Worm (Caenorhabditis elegans): ENCODE results near the gene prx-3.

The prx-3 gene

DNA sequence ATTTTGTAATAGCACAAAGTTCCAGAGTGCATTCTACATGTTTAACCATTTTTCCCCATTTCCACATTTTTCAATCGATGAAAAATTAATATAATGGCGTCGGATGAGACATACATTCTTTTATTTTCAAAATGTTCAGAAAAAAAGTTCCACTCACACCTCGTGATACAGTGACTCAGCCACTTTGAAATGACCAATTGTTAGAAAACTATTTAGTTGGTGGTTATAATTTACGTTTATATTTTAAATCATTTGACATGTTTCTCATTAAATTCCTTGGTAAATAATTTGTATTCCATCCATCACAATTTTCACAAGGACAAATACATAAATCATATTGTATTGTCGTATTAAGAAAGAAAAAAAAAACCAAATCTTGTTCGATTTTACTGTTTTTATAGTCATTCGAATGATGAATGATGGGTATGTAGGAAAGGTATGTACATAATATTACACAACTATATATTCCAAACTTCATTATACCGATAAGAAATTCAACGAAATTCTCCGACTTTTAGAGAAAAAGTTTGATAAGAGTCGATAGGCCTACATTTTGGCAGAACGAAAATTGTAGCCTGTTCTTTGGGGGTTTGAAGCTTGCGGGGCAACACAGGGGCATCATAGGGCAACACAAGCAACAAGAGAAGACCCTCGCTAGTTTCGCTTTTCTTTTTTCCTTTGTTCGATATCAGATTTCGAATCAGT is 12.2 kb downstream of the prx-3 start:
- no peak for TF ChIP-seq fkh-8 (tag; optimal IDR thresholded peaks at IDR 0.05)
- TF ChIP-seq sptf-1 (tag; optimal IDR thresholded peaks at IDR 0.05), result no peak
- peak; percentile 83 for TF ChIP-seq blmp-1 (tag; optimal IDR thresholded peaks at IDR 0.05)
- no peak for TF ChIP-seq efl-1 (optimal IDR thresholded peaks at IDR 0.05)
- peak in 1 of 2 experiments; percentile 56 for TF ChIP-seq efl-1 (GFP tag; optimal IDR thresholded peaks at IDR 0.05 in 1 of 2)
- peak; percentile 0 for TF ChIP-seq elt-2 (tag; optimal IDR thresholded peaks at IDR 0.05)

DNA sequence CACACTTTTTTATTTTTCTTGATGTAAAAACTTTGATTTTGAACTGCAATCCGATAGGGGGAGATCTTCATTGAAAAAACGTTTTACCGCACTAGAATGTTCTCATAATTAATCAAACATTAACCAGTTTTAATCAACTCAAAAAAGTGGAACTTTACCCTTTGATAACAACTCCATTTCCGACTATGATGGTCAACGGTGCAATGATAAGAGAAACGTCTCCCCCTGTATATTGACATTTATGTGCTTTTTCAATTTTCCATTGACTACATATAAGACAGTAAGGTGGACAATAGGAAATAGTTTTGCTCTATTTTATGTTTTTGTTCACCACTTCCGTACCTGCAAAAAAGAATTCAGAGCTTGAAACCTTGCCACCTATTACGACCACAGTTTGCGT is 14.3 kb downstream of the prx-3 start:
- no peak for TF ChIP-seq snpc-4 (tag; optimal IDR thresholded peaks at IDR 0.05)
- TF ChIP-seq mep-1 (tag; optimal IDR thresholded peaks at IDR 0.05), result no peak
- no peak for TF ChIP-seq zip-4 (GFP tag; optimal IDR thresholded peaks at IDR 0.05)
- TF ChIP-seq sptf-1 (tag; optimal IDR thresholded peaks at IDR 0.05), result no peak
- no peak for TF ChIP-seq lsy-2 (tag; optimal IDR thresholded peaks at IDR 0.05)
- TF ChIP-seq nhr-77 (tag; optimal IDR thresholded peaks at IDR 0.05), result no peak
- TF ChIP-seq nhr-12 (tag; optimal IDR thresholded peaks at IDR 0.05), result no peak
- TF ChIP-seq pqm-1 (tag; optimal IDR thresholded peaks at IDR 0.05), result peak; percentile 44
- peak; percentile 30 for TF ChIP-seq elt-2 (tag; optimal IDR thresholded peaks at IDR 0.05)
- TF ChIP-seq lir-3 (tag; optimal IDR thresholded peaks at IDR 0.05; ENCODE audit: poor library complexity), result no peak
- TF ChIP-seq efl-3 (GFP tag; optimal IDR thresholded peaks at IDR 0.05), result no peak

DNA sequence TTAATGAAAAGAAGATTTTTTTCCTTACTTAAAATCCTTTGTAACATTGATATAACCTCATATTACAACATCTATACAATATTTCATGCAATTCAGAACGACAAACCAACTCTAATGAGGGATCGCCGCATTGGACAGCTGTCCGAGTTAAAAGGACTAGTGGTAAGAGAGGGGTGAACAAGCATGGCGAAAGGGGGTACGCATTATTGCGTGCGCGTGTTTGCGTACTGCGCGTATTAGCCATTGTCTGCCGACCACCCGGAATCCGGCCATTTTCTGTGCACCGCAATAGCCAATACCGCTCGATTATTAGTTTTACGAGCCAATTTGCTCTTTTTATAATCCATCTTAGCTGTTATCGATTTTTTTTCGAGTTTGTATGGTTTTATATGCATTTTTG is 15.2 kb downstream of the prx-3 start, which contains the start of gene C15H9.4:
C15H9.4 (plus strand) TSS at position 93 of the 400 bp plus-strand sequence.
- TF ChIP-seq lin-14 (GFP tag; optimal IDR thresholded peaks at IDR 0.05) (peak; percentile 78), zag-1 (tag; optimal IDR thresholded peaks at IDR 0.05) (no peak), hpl-2 (GFP tag; optimal IDR thresholded peaks at IDR 0.05) (no peak), aha-1 (tag; optimal IDR thresholded peaks at IDR 0.05) (no peak), nhr-90 (tag; optimal IDR thresholded peaks at IDR 0.05; ENCODE audit: poor library complexity) (peak; percentile 30), isw-1 (GFP tag; IDR thresholded peaks at IDR 0.05) (peak; percentile 29; the same call in 1 of the 2 replicates), mdl-1 (tag; optimal IDR thresholded peaks at IDR 0.05) (peak in 1 of 2 experiments; percentile 39), pax-3 (tag; optimal IDR thresholded peaks at IDR 0.05) (no peak), ces-1 (GFP tag; optimal IDR thresholded peaks at IDR 0.05) (no peak), alr-1 (tag; optimal IDR thresholded peaks at IDR 0.05; ENCODE audit: borderline replicate concordance) (no peak), rnt-1 (tag; optimal IDR thresholded peaks at IDR 0.05) (peak; percentile 75), mep-1 (tag; optimal IDR thresholded peaks at IDR 0.05) (peak; percentile 21), vab-15 (tag; optimal IDR thresholded peaks at IDR 0.05) (peak; percentile 26), unc-86 (tag; optimal IDR thresholded peaks at IDR 0.05) (peak; percentile 18), lsy-2 (tag; optimal IDR thresholded peaks at IDR 0.05) (peak; percentile 19 to 46), nhr-84 (tag; optimal IDR thresholded peaks at IDR 0.05) (no peak), sup-37 (GFP tag; optimal IDR thresholded peaks at IDR 0.05) (no peak), nhr-85 (tag) (peak; percentile 54), mef-2 (tag; optimal IDR thresholded peaks at IDR 0.05) (no peak), nhr-76 (tag; optimal IDR thresholded peaks at IDR 0.05) (no peak), pqm-1 (tag; optimal IDR thresholded peaks at IDR 0.05) (no peak), lir-3 (tag; optimal IDR thresholded peaks at IDR 0.05; ENCODE audit: poor library complexity) (no peak), ceh-82 (tag; optimal IDR thresholded peaks at IDR 0.05) (peak; percentile 30 to 58 (median 51)), swsn-7 (tag; optimal IDR thresholded peaks at IDR 0.05) (peak; percentile 62), C16A3.4 (tag; optimal IDR thresholded peaks at IDR 0.05) (no peak), xbp-1 (tag; optimal IDR thresholded peaks at IDR 0.05) (peak; percentile 98), skn-1 (tag; optimal IDR thresholded peaks at IDR 0.05) (peak; percentile 21), nhr-20 (tag; optimal IDR thresholded peaks at IDR 0.05) (peak; percentile 62), ztf-11 (tag; optimal IDR thresholded peaks at IDR 0.05) (peak in 1 of 2 experiments; percentile 37), snu-23 (GFP tag; optimal IDR thresholded peaks at IDR 0.05) (peak; percentile 67), Y116A8C.19 (tag; optimal IDR thresholded peaks at IDR 0.05; ENCODE audit: borderline replicate concordance) (no peak), efl-3 (GFP tag; optimal IDR thresholded peaks at IDR 0.05) (no peak), F16B12.6 (tag; optimal IDR thresholded peaks at IDR 0.05) (peak; percentile 92), lin-15B (tag; optimal IDR thresholded peaks at IDR 0.05) (no peak), sptf-1 (tag; optimal IDR thresholded peaks at IDR 0.05) (no peak), blmp-1 (tag; optimal IDR thresholded peaks at IDR 0.05) (no peak), egl-27 (tag; optimal IDR thresholded peaks at IDR 0.05) (no peak), unc-130 (tag; optimal IDR thresholded peaks at IDR 0.05) (peak; percentile 44), nhr-77 (tag; optimal IDR thresholded peaks at IDR 0.05) (no peak), unc-62 (GFP tag; optimal IDR thresholded peaks at IDR 0.05) (no peak)

Measured in whole organism, L1 larva.